Fruit fly (Drosophila melanogaster): ENCODE data around the gene Or2a.

Gene Or2a

dm6 chrX:2296230-2297044 lies 50.4 kb downstream of the Or2a start (continued):
- TF ChIP-seq gt (GFP tag; IDR thresholded peaks at IDR 0.05) = peak; percentile 54
- peak; percentile 92 for TF ChIP-seq caup (GFP tag; optimal IDR thresholded peaks at IDR 0.05; ENCODE audit: severe bottlenecking)
- peak; percentile 83 for TF ChIP-seq CG4282 (GFP tag; optimal IDR thresholded peaks at IDR 0.05)
- TF ChIP-seq Chrac-16 (GFP tag; optimal IDR thresholded peaks at IDR 0.05) = peak; percentile 92
- peak; percentile 95 for TF ChIP-seq dmrt11E (tag; optimal IDR thresholded peaks at IDR 0.05)
- TF ChIP-seq CG10366 (GFP tag; IDR thresholded peaks at IDR 0.05) = peak; percentile 58
- peak; percentile 87 for TF ChIP-seq CG9876 (GFP tag; optimal IDR thresholded peaks at IDR 0.05)
- peak; percentile 41; the same call in 1 of the 2 replicates for TF ChIP-seq CG17612 (GFP tag; IDR thresholded peaks at IDR 0.05)
- no peak for TF ChIP-seq D (optimal IDR thresholded peaks at IDR 0.05)
- peak; percentile 94 for TF ChIP-seq D (GFP tag; optimal IDR thresholded peaks at IDR 0.05)
- TF ChIP-seq Pdp1 (GFP tag; optimal IDR thresholded peaks at IDR 0.05) = peak; percentile 87 to 96
- TF ChIP-seq Camta (GFP tag; optimal IDR thresholded peaks at IDR 0.05) = peak; percentile 95
- TF ChIP-seq tup (GFP tag; optimal IDR thresholded peaks at IDR 0.05) = peak; percentile 58
- peak; percentile 41 to 65 for TF ChIP-seq insv (GFP tag; optimal IDR thresholded peaks at IDR 0.05)
- TF ChIP-seq CG11696 (GFP tag; IDR thresholded peaks at IDR 0.05) = peak; percentile 51; the same call in 1 of the 2 replicates
- peak; percentile 95 for TF ChIP-seq Meics (GFP tag; optimal IDR thresholded peaks at IDR 0.05)
- peak; percentile 86 for TF ChIP-seq CG18764 (GFP tag; optimal IDR thresholded peaks at IDR 0.05)
- peak; percentile 94 for TF ChIP-seq CG18599 (GFP tag; optimal IDR thresholded peaks at IDR 0.05)
- TF ChIP-seq ac (GFP tag; optimal IDR thresholded peaks at IDR 0.05) = peak; percentile 87
- peak; percentile 88 for TF ChIP-seq gsb-n (tag; optimal IDR thresholded peaks at IDR 0.05)
- TF ChIP-seq CG4360 (GFP tag; IDR thresholded peaks at IDR 0.05) = no peak
- peak; percentile 77; the same call in 1 of the 2 replicates for TF ChIP-seq Rfx (GFP tag; IDR thresholded peaks at IDR 0.05)
- peak in 1 of 2 experiments; percentile 60 for TF ChIP-seq crp (GFP tag; optimal IDR thresholded peaks at IDR 0.05)
- TF ChIP-seq CG14667 (GFP tag; IDR thresholded peaks at IDR 0.05) = peak; percentile 71
- peak; percentile 73 for TF ChIP-seq schlank (tag; optimal IDR thresholded peaks at IDR 0.05)
- no peak for TF ChIP-seq otp (GFP tag; IDR thresholded peaks at IDR 0.05)
- TF ChIP-seq CG11504 (tag; optimal IDR thresholded peaks at IDR 0.05) = peak; percentile 95
- TF ChIP-seq Deaf1 (tag; optimal IDR thresholded peaks at IDR 0.05) = peak; percentile 72
- peak; percentile 85 for TF ChIP-seq CG1647 (GFP tag; optimal IDR thresholded peaks at IDR 0.05)
- peak; percentile 79 for TF ChIP-seq CG6683 (GFP tag; optimal IDR thresholded peaks at IDR 0.05)
- peak; percentile 64; the same call in 1 of the 2 replicates for TF ChIP-seq E2f1 (GFP tag; IDR thresholded peaks at IDR 0.05)
- peak; percentile 69 for TF ChIP-seq al (GFP tag; IDR thresholded peaks at IDR 0.05)
- peak; percentile 12 for TF ChIP-seq pzg (GFP tag; optimal IDR thresholded peaks at IDR 0.05)
- TF ChIP-seq disco-r (GFP tag; optimal IDR thresholded peaks at IDR 0.05) = peak; percentile 89
- TF ChIP-seq CG15601 (tag; optimal IDR thresholded peaks at IDR 0.05) = peak; percentile 92
- TF ChIP-seq p53 (GFP tag; optimal IDR thresholded peaks at IDR 0.05) = peak; percentile 89
- no peak for TF ChIP-seq rib (GFP tag; IDR thresholded peaks at IDR 0.05)
- TF ChIP-seq CG3847 (GFP tag; IDR thresholded peaks at IDR 0.05) = peak; percentile 83
- peak; percentile 99 for TF ChIP-seq sens (GFP tag)
- TF ChIP-seq ssp (GFP tag; IDR thresholded peaks at IDR 0.05) = peak; percentile 64
- TF ChIP-seq gce (GFP tag; IDR thresholded peaks at IDR 0.05) = peak; percentile 46; the same call in 1 of the 3 replicates
- peak; percentile 95 for TF ChIP-seq CG16863 (GFP tag; optimal IDR thresholded peaks at IDR 0.05)
- TF ChIP-seq CG13123 (GFP tag; optimal IDR thresholded peaks at IDR 0.05) = peak; percentile 83
- peak; percentile 80 for TF ChIP-seq CG3065 (GFP tag; optimal IDR thresholded peaks at IDR 0.05)
- TF ChIP-seq Dip2 (GFP tag; IDR thresholded peaks at IDR 0.05) = peak; percentile 44; the same call in 1 of the 2 replicates
- peak; percentile 77 for TF ChIP-seq YL-1 (GFP tag; optimal IDR thresholded peaks at IDR 0.05)
- no peak for TF ChIP-seq CG8478 (optimal IDR thresholded peaks at IDR 0.05)
- peak; percentile 97 for TF ChIP-seq CoRest (tag; optimal IDR thresholded peaks at IDR 0.05)
- peak; percentile 89 for TF ChIP-seq Lhr (GFP tag; optimal IDR thresholded peaks at IDR 0.05)
